Worm (Caenorhabditis elegans) whole organism, young adult: Measurements from ENCODE around the gene idi-1.

Experiments used
- C17E4.6 ChIP-seq: fragments of 200-800 bp; sonication (Bioruptor generic); IDR thresholded peaks from 2 replicates; pipeline ENCODE4 v1.3.6; 2022; ENCODE audit warnings: missing genetic modification reagents, missing genetic modification characterization, missing compliant biosample characterization
- F22D6.2 ChIP-seq: sonication (generic microtip); optimal IDR thresholded peaks from 2 replicates; lab custom pipeline; 2016; ENCODE audit warnings: mild to moderate bottlenecking, missing genetic modification characterization, missing compliant biosample characterization
- F39B2.1 ChIP-seq: fragments of 200-800 bp; sonication (Bioruptor generic); IDR thresholded peaks from 2 replicates; pipeline ENCODE4 v1.3.6; 2022; ENCODE audit warnings: missing genetic modification reagents, missing genetic modification characterization, missing compliant biosample characterization
- F49E8.2 ChIP-seq: sonication (generic microtip); optimal IDR thresholded peaks from 3 replicates; lab custom pipeline; 2017; ENCODE audit warnings: missing genetic modification characterization, mild to moderate bottlenecking, missing compliant biosample characterization, antibody characterized with exemption, moderate library complexity; ENCODE audit not compliant: insufficient read depth
- F52B5.7 ChIP-seq: sonication (generic microtip); optimal IDR thresholded peaks from 2 replicates; lab custom pipeline; 2016; ENCODE audit warnings: mild to moderate bottlenecking, missing genetic modification characterization, missing compliant biosample characterization
- K11D2.4 ChIP-seq: fragments of 200-800 bp; sonication (Bioruptor generic); IDR thresholded peaks from 2 replicates; pipeline ENCODE4 v1.3.6; 2022; ENCODE audit warnings: missing genetic modification reagents, missing genetic modification characterization, missing compliant biosample characterization
- T07F8.4 ChIP-seq: sonication (generic microtip); optimal IDR thresholded peaks from 2 replicates; lab custom pipeline; 2016; ENCODE audit warnings: mild to moderate bottlenecking, missing genetic modification characterization, moderate library complexity, missing compliant biosample characterization
- Y53F4B.3 ChIP-seq: fragments of 200-800 bp; sonication (Bioruptor generic); IDR thresholded peaks from 2 replicates; pipeline ENCODE4 v1.3.6; 2022; ENCODE audit warnings: missing genetic modification reagents, missing genetic modification characterization, missing compliant biosample characterization
- Y67H2A.10 ChIP-seq: fragments of 200-800 bp; sonication (Bioruptor generic); conservative IDR thresholded peaks from 2 replicates; pipeline ENCODE4 v1.3.6; 2022; ENCODE audit warnings: missing genetic modification reagents, missing genetic modification characterization, missing compliant biosample characterization
- ama-1 ChIP-seq, 3 experiments: fragments of 150-350 bp in 1 of 3; sonication (generic microtip) in 2 of 3; optimal IDR thresholded peaks; 2 replicates each; lab custom pipeline; 2014 to 2018; ENCODE audit warnings: missing biosample characterization in 2 of 3, missing genetic modification characterization in 2 of 3, missing genetic modification reagents in 2 of 3
- aptf-2 ChIP-seq: fragments of 200-800 bp; sonication (Bioruptor generic); conservative IDR thresholded peaks from 2 replicates; pipeline ENCODE4 v1.3.6; 2022; ENCODE audit warnings: missing genetic modification reagents, missing genetic modification characterization, missing compliant biosample characterization
- aptf-3 ChIP-seq: fragments of 200-800 bp; sonication (Bioruptor generic); IDR thresholded peaks from 2 replicates; pipeline ENCODE4 v1.3.6; 2022; ENCODE audit warnings: missing genetic modification characterization, missing compliant biosample characterization
- athp-1 ChIP-seq: sonication (generic microtip); optimal IDR thresholded peaks from 2 replicates; lab custom pipeline; 2017; ENCODE audit warnings: mild to moderate bottlenecking, missing genetic modification characterization, missing compliant biosample characterization
- attf-3 ChIP-seq: fragments of 200-800 bp; sonication (Bioruptor generic); conservative IDR thresholded peaks from 2 replicates; pipeline ENCODE4 v1.3.6; 2022; ENCODE audit warnings: missing genetic modification reagents, missing genetic modification characterization, missing compliant biosample characterization
- attf-5 ChIP-seq: fragments of 200-800 bp; sonication (Bioruptor generic); optimal IDR thresholded peaks from 2 replicates; lab custom pipeline; 2018; ENCODE audit warnings: mild to moderate bottlenecking, missing genetic modification characterization, missing compliant biosample characterization
- attf-6 ChIP-seq: fragments of 200-800 bp; sonication (Bioruptor generic); IDR thresholded peaks from 2 replicates; pipeline ENCODE4 v1.3.6; 2022; ENCODE audit warnings: missing genetic modification reagents, missing genetic modification characterization, missing compliant biosample characterization
- cebp-1 ChIP-seq, 2 experiments: fragments of 200-800 bp in 1 of 2; sonication (Bioruptor generic) in 1 of 2; sonication (generic microtip) in 1 of 2; IDR thresholded peaks in 1 of 2; optimal IDR thresholded peaks in 1 of 2; 2 replicates each; pipeline versions ENCODE4 v1.3.6 to Lab custom; 2017 to 2022; ENCODE audit warnings: missing compliant biosample characterization in 2 of 2, missing genetic modification characterization in 2 of 2, mild to moderate bottlenecking in 1 of 2, missing genetic modification reagents in 1 of 2, moderate library complexity in 1 of 2
- ceh-40 ChIP-seq: fragments of 200-800 bp; sonication (Bioruptor generic); IDR thresholded peaks from 2 replicates; pipeline ENCODE4 v1.3.6; 2022; ENCODE audit warnings: missing genetic modification characterization, missing compliant biosample characterization
- ceh-91 ChIP-seq: fragments of 200-800 bp; sonication (Bioruptor generic); IDR thresholded peaks from 2 replicates; pipeline ENCODE4 v1.3.6; 2022; ENCODE audit warnings: missing genetic modification reagents, missing genetic modification characterization, missing compliant biosample characterization
- chd-7 ChIP-seq: sonication (generic microtip); optimal IDR thresholded peaks from 2 replicates; lab custom pipeline; 2016; ENCODE audit warnings: mild to moderate bottlenecking, missing genetic modification characterization, moderate library complexity, missing compliant biosample characterization
- dox-1 ChIP-seq: fragments of 200-800 bp; sonication (Bioruptor generic); IDR thresholded peaks from 2 replicates; pipeline ENCODE4 v1.3.6; 2022; ENCODE audit warnings: missing genetic modification reagents, missing genetic modification characterization, missing compliant biosample characterization
- egrh-3 ChIP-seq: fragments of 200-800 bp; sonication (Bioruptor generic); IDR thresholded peaks from 2 replicates; pipeline ENCODE4 v1.3.6; 2022; ENCODE audit warnings: missing genetic modification reagents, missing genetic modification characterization, missing compliant biosample characterization
- gei-17 ChIP-seq: fragments of 200-800 bp; sonication (Bioruptor generic); optimal IDR thresholded peaks from 2 replicates; lab custom pipeline; 2018; ENCODE audit warnings: mild to moderate bottlenecking, missing genetic modification characterization, missing compliant biosample characterization
- him-1 ChIP-seq: sonication (generic microtip); optimal IDR thresholded peaks from 2 replicates; lab custom pipeline; 2016; ENCODE audit warnings: missing genotype, missing genetic modification reagents, missing genetic modification characterization, missing compliant biosample characterization
- hrde-1 ChIP-seq: sonication (generic microtip); optimal IDR thresholded peaks from 2 replicates; lab custom pipeline; 2016; ENCODE audit warnings: missing genetic modification characterization, mild to moderate bottlenecking, missing compliant biosample characterization, moderate library complexity, missing genotype, missing genetic modification reagents, borderline replicate concordance
- let-526 ChIP-seq: fragments of 200-800 bp; sonication (Bioruptor generic); IDR thresholded peaks from 2 replicates; pipeline ENCODE4 v1.3.6; 2022; ENCODE audit warnings: missing genetic modification reagents, missing genetic modification characterization, missing compliant biosample characterization
- let-607 ChIP-seq, 2 experiments: fragments of 200-800 bp in 1 of 2; sonication (Bioruptor generic) in 1 of 2; sonication (generic microtip) in 1 of 2; optimal IDR thresholded peaks; 2 replicates each; lab custom pipeline; 2016 to 2018; ENCODE audit warnings: mild to moderate bottlenecking in 2 of 2, missing compliant biosample characterization in 2 of 2, missing genetic modification characterization in 2 of 2, moderate library complexity in 2 of 2, missing genotype in 1 of 2
- lir-1 ChIP-seq: fragments of 200-800 bp; sonication (Bioruptor generic); conservative IDR thresholded peaks from 2 replicates; pipeline ENCODE4 v1.3.6; 2022; ENCODE audit warnings: missing genetic modification reagents, missing genetic modification characterization, missing compliant biosample characterization
- madf-10 ChIP-seq: sonication (generic microtip); optimal IDR thresholded peaks from 2 replicates; lab custom pipeline; 2016; ENCODE audit warnings: mild to moderate bottlenecking, missing genetic modification characterization, missing compliant biosample characterization
- madf-3 ChIP-seq: fragments of 200-800 bp; sonication (Bioruptor generic); IDR thresholded peaks from 2 replicates; pipeline ENCODE4 v1.3.6; 2022; ENCODE audit warnings: missing genetic modification reagents, missing genetic modification characterization, missing compliant biosample characterization
- madf-8 ChIP-seq: fragments of 200-800 bp; sonication (Bioruptor generic); conservative IDR thresholded peaks from 2 replicates; pipeline ENCODE4 v1.3.6; 2022; ENCODE audit warnings: missing genetic modification reagents, missing genetic modification characterization, missing compliant biosample characterization
- nfya-1 ChIP-seq: sonication (generic microtip); optimal IDR thresholded peaks from 2 replicates; lab custom pipeline; 2017; ENCODE audit warnings: antibody characterized with exemption, missing compliant biosample characterization, missing genetic modification characterization, borderline replicate concordance; ENCODE audit not compliant: insufficient read depth
- nfyb-1 ChIP-seq: fragments of 200-800 bp; sonication (Bioruptor generic); IDR thresholded peaks from 2 replicates; pipeline ENCODE4 v1.3.6; 2022; ENCODE audit warnings: missing genetic modification reagents, missing genetic modification characterization, missing compliant biosample characterization
- nhr-120 ChIP-seq: fragments of 200-800 bp; sonication (Bioruptor generic); IDR thresholded peaks from 2 replicates; pipeline ENCODE4 v1.3.6; 2022; ENCODE audit warnings: missing genetic modification characterization, missing compliant biosample characterization
- nhr-80 ChIP-seq: sonication (generic microtip); optimal IDR thresholded peaks from 2 replicates; lab custom pipeline; 2016; ENCODE audit warnings: missing genetic modification characterization, missing compliant biosample characterization
- pbrm-1 ChIP-seq: fragments of 200-800 bp; sonication (Bioruptor generic); IDR thresholded peaks from 2 replicates; pipeline ENCODE4 v1.3.6; 2022; ENCODE audit warnings: missing genetic modification reagents, missing genetic modification characterization, missing compliant biosample characterization
- sdz-38 ChIP-seq: sonication (generic microtip); optimal IDR thresholded peaks from 2 replicates; lab custom pipeline; 2016; ENCODE audit warnings: missing genotype, missing genetic modification characterization, missing compliant biosample characterization
- snpc-3.4 ChIP-seq: sonication (generic microtip); optimal IDR thresholded peaks from 2 replicates; lab custom pipeline; 2017; ENCODE audit warnings: missing genetic modification characterization, mild to moderate bottlenecking, missing compliant biosample characterization, antibody characterized with exemption, moderate library complexity, missing genotype, missing genetic modification reagents
- snpc-4 ChIP-seq, 5 experiments: fragments of 150-350 bp in 1 of 5; sonication (generic microtip) in 4 of 5; optimal IDR thresholded peaks; 2 replicates each; lab custom pipeline; 2014 to 2018; ENCODE audit warnings: missing genetic modification characterization in 5 of 5, missing biosample characterization in 3 of 5, antibody characterized with exemption in 2 of 5, mild to moderate bottlenecking in 2 of 5, missing compliant biosample characterization in 2 of 5, missing genotype in 2 of 5, moderate library complexity in 2 of 5, missing genetic modification reagents in 1 of 5
- sptf-2 ChIP-seq: fragments of 200-800 bp; sonication (Bioruptor generic); optimal IDR thresholded peaks from 2 replicates; lab custom pipeline; 2018; ENCODE audit warnings: mild to moderate bottlenecking, missing genetic modification characterization, missing compliant biosample characterization
- tbx-9 ChIP-seq: sonication (generic microtip); optimal IDR thresholded peaks from 2 replicates; lab custom pipeline; 2016; ENCODE audit warnings: borderline replicate concordance, missing genetic modification characterization, inconsistent platforms, missing compliant biosample characterization
- unc-62 ChIP-seq: fragments of 150-350 bp; optimal IDR thresholded peaks from 2 replicates; lab custom pipeline; 2014; ENCODE audit warnings: missing biosample characterization, missing genetic modification reagents, missing genetic modification characterization
- ztf-25 ChIP-seq: fragments of 200-800 bp; sonication (Bioruptor generic); IDR thresholded peaks from 2 replicates; pipeline ENCODE4 v1.3.6; 2022; ENCODE audit warnings: missing genetic modification reagents, missing genetic modification characterization, missing compliant biosample characterization
- ztf-26 ChIP-seq: sonication (generic microtip); optimal IDR thresholded peaks from 2 replicates; lab custom pipeline; 2017; ENCODE audit warnings: missing genetic modification characterization, missing compliant biosample characterization
- ztf-3 ChIP-seq: fragments of 200-800 bp; sonication (Bioruptor generic); optimal IDR thresholded peaks from 2 replicates; lab custom pipeline; 2018; ENCODE audit warnings: mild to moderate bottlenecking, missing genetic modification characterization, missing compliant biosample characterization

Gene idi-1

ce11 chrIII:8105771-8106170 lies 14.3 kb downstream of the idi-1 start:
- TF ChIP-seq ztf-26 (tag; lab: Kevin White, UChicago) (no peak), him-1 (no peak), F39B2.1 (GFP tag; lab: Robert Waterston, UW) (no peak), sdz-38 (tag; lab: Kevin White, UChicago) (no peak), C17E4.6 (GFP tag; lab: Robert Waterston, UW) (no peak), ceh-40 (GFP tag; lab: Robert Waterston, UW) (no peak), attf-5 (no peak), ztf-3 (GFP tag; lab: Kevin White, UChicago) (no peak), let-607 (tag; optimal IDR thresholded peaks at IDR 0.05; lab: Kevin White, UChicago) (no peak), tbx-9 (tag; lab: Kevin White, UChicago) (no peak), let-526 (GFP tag; lab: Robert Waterston, UW) (no peak)

DNA sequence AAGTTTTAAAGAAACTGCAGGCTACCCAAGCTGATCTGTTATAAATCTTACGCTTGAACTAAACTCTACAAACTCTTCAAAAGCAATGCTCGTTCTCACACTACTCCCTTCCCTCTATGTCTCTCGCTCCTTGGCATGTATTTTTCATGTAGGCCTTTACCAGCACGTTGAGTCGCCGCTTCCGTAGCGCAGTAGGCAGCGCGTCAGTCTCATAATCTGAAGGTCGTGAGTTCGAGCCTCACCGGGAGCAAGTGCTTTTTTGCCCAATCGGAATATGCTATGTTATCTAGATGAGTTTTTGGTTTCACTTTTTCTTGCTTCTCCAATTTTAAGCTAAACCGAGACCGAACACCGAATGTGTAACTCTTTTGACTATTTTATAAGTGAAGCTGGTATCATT lies 15.0 kb downstream of the idi-1 start:
- peak; percentile 69 for TF ChIP-seq him-1
- no peak for TF ChIP-seq Y67H2A.10 (GFP tag; lab: Robert Waterston, UW)
- no peak for TF ChIP-seq unc-62 (GFP tag; lab: Kevin White, UChicago)
- TF ChIP-seq T07F8.4 (tag; lab: Kevin White, UChicago): peak; percentile 15
- no peak for TF ChIP-seq attf-6 (GFP tag; lab: Robert Waterston, UW)
- TF ChIP-seq ztf-25 (GFP tag; lab: Robert Waterston, UW): no peak
- no peak for TF ChIP-seq aptf-3 (GFP tag; lab: Robert Waterston, UW)
- no peak for TF ChIP-seq egrh-3 (GFP tag; lab: Robert Waterston, UW)
- peak; percentile 21 for TF ChIP-seq madf-10
- no peak for TF ChIP-seq F49E8.2 (tag; lab: Kevin White, UChicago)
- TF ChIP-seq snpc-3.4 (tag; lab: Kevin White, UChicago): peak; percentile 28
- TF ChIP-seq chd-7: peak; percentile 35
- peak; percentile 27 for TF ChIP-seq nhr-80
- no peak for TF ChIP-seq K11D2.4 (GFP tag; lab: Robert Waterston, UW)
- no peak for TF ChIP-seq madf-3 (GFP tag; lab: Robert Waterston, UW)
- no peak for TF ChIP-seq ceh-91 (GFP tag; lab: Robert Waterston, UW)
- TF ChIP-seq pbrm-1 (GFP tag; lab: Robert Waterston, UW): 0 out of 2 replicates have a peak, but pooled peaks have one; percentile 38
- TF ChIP-seq gei-17: no peak
- TF ChIP-seq ama-1 (optimal IDR thresholded peaks at IDR 0.05; lab: Kevin White, UChicago): no peak
- peak in 1 of 2 experiments; percentile 57 for TF ChIP-seq ama-1 (GFP tag; optimal IDR thresholded peaks at IDR 0.05; lab: Kevin White, UChicago)
- TF ChIP-seq nhr-120 (GFP tag; lab: Robert Waterston, UW): no peak
- TF ChIP-seq Y53F4B.3 (GFP tag; lab: Robert Waterston, UW): no peak
- no peak for TF ChIP-seq hrde-1
- no peak for TF ChIP-seq lir-1 (GFP tag; lab: Robert Waterston, UW)
- TF ChIP-seq madf-8 (GFP tag; lab: Robert Waterston, UW): no peak
- no peak for TF ChIP-seq sptf-2
- no peak for TF ChIP-seq cebp-1 (GFP tag; IDR thresholded peaks at IDR 0.05; lab: Robert Waterston, UW)
- TF ChIP-seq cebp-1 (tag; optimal IDR thresholded peaks at IDR 0.05; lab: Kevin White, UChicago): peak; percentile 53
- no peak for TF ChIP-seq athp-1
- peak; percentile 65; the same call in 1 of the 2 replicates for TF ChIP-seq nfyb-1
- TF ChIP-seq F22D6.2: no peak
- peak; percentile 2 for TF ChIP-seq F52B5.7
- TF ChIP-seq nfya-1: no peak
- TF ChIP-seq attf-3: 0 out of 2 replicates have a peak, but pooled peaks have one; percentile 22
- 0 out of 2 replicates have a peak, but pooled peaks have one; percentile 33 for TF ChIP-seq aptf-2 (GFP tag; lab: Robert Waterston, UW)
- peak; percentile 50 for TF ChIP-seq dox-1 (GFP tag; lab: Robert Waterston, UW)
- no peak for TF ChIP-seq snpc-4 (GFP tag; optimal IDR thresholded peaks at IDR 0.05; lab: Kevin White, UChicago)
- peak in 2 of 4 experiments; percentile 38 to 57 for TF ChIP-seq snpc-4 (tag; optimal IDR thresholded peaks at IDR 0.05; lab: Kevin White, UChicago)
